Fruit fly (Drosophila melanogaster) whole organism: ENCODE measurements around the gene CG31638.

ENCODE experiments used
- CG8478 ChIP-seq: fragments of >200 bp; optimal IDR thresholded peaks from 2 replicates; lab custom pipeline; 2018; ENCODE audit warnings: inconsistent platforms
- Dll ChIP-seq: fragments of >200 bp; optimal IDR thresholded peaks from 2 replicates; lab custom pipeline; 2017
- EcR ChIP-seq, 2 experiments: fragments of >200 bp; optimal IDR thresholded peaks; 2 replicates each; lab custom pipeline; 2017; ENCODE audit warnings: missing biosample characterization in 2 of 2, missing genetic modification characterization in 2 of 2, missing genetic modification reagents in 2 of 2
- psq ChIP-seq: fragments of >200 bp; optimal IDR thresholded peaks from 2 replicates; lab custom pipeline; 2017

DNA sequence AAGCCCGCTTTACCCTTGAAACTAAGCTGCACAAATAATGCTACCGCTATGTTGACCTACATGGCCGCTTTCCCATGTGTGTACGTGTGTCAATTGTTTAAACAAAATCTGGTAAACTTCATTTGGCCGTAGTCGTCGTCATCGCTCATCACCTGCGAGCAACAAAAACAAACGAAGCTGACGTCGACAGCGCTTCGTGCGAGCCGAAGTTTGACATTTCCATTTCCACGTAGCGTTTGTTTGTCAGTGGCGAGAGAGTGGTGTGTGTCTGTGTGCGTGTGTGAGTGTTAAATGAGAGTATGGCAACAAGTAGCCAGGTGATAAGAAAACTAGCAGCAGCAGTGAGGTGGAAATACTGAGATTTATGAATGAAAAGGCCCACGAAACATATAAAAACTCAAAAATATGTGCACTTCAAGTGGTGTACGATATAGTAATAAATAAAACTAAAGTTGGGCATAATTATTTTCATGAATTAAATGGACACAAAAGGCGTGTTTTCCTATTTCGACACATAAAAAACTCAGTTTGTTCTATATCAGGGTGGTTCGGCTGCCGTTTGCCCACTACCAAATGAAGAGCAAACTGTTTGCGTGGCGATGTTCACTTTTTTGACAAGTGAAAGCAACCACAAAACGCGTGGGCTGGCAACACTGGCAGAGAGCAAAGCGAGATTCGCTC is 11.5 kb upstream of the CG31638 start:
- TF ChIP-seq CG8478 (lab: Kevin White, UChicago) (no peak), Dll (lab: Kevin White, UChicago) (no peak), EcR (GFP tag; optimal IDR thresholded peaks at IDR 0.05; lab: Kevin White, UChicago) (no peak), psq (lab: Kevin White, UChicago) (no peak)
